Fruit fly (Drosophila melanogaster): Measurements from ENCODE around the gene CG5116.
A peak's percentile ranks its signal among the peaks of the same experiment; 100 is the strongest.

CG5116 gene

dm6 chr3R:25490778-25491664 is 8.1 kb downstream of the CG5116 start, which contains the start of the genes Gnpat and CG5112 (continued):
- peak; percentile 46 for TF ChIP-seq Fer3 (tag; optimal IDR thresholded peaks at IDR 0.05)
- TF ChIP-seq CG18011 (GFP tag; optimal IDR thresholded peaks at IDR 0.05), result peak; percentile 42
- TF ChIP-seq CoRest (tag; optimal IDR thresholded peaks at IDR 0.05), result peak; percentile 68
- no peak for TF ChIP-seq CG3407 (GFP tag; optimal IDR thresholded peaks at IDR 0.05)
- peak; percentile 36 for TF ChIP-seq CG7987 (GFP tag; optimal IDR thresholded peaks at IDR 0.05)
- TF ChIP-seq C15 (GFP tag; IDR thresholded peaks at IDR 0.05), result no peak
- peak; percentile 69 for TF ChIP-seq lmd (GFP tag; IDR thresholded peaks at IDR 0.05)
- peak; percentile 38; the same call in 1 of the 2 replicates for TF ChIP-seq CG4730 (GFP tag; IDR thresholded peaks at IDR 0.05)
- no peak for TF ChIP-seq fd96Cb (tag; optimal IDR thresholded peaks at IDR 0.05)
- peak; percentile 46 for TF ChIP-seq HmgZ (tag; optimal IDR thresholded peaks at IDR 0.05)
- 0 out of 3 replicates have a peak, but pooled peaks have one; percentile 38 for TF ChIP-seq so (GFP tag; IDR thresholded peaks at IDR 0.05)
- peak; percentile 58 for TF ChIP-seq CG7556 (GFP tag; optimal IDR thresholded peaks at IDR 0.05)
- TF ChIP-seq CG14710 (tag; optimal IDR thresholded peaks at IDR 0.05), result peak; percentile 65

- TF ChIP-seq sens (GFP tag) (peak; percentile 55), CG31365 (tag; optimal IDR thresholded peaks at IDR 0.05) (no peak), mam (GFP tag; optimal IDR thresholded peaks at IDR 0.05) (no peak), CG17802 (tag; optimal IDR thresholded peaks at IDR 0.05) (no peak), bsh (GFP tag; optimal IDR thresholded peaks at IDR 0.05) (peak in 1 of 2 experiments; percentile 53), Camta (GFP tag; optimal IDR thresholded peaks at IDR 0.05) (no peak), CG34224 (GFP tag; IDR thresholded peaks at IDR 0.05; ENCODE audit: partially characterized antibody) (no peak; the same call in 1 of the 3 replicates), Dek (tag; optimal IDR thresholded peaks at IDR 0.05) (no peak), CG2712 (tag; optimal IDR thresholded peaks at IDR 0.05) (peak; percentile 17), CG14710 (tag; optimal IDR thresholded peaks at IDR 0.05) (peak; percentile 31), Dp (GFP tag; optimal IDR thresholded peaks at IDR 0.05) (peak; percentile 91), CG15514 (GFP tag; optimal IDR thresholded peaks at IDR 0.05) (peak; percentile 44), Hmx (GFP tag; optimal IDR thresholded peaks at IDR 0.05) (no peak), gem (tag; optimal IDR thresholded peaks at IDR 0.05) (peak; percentile 16), lov (optimal IDR thresholded peaks at IDR 0.05) (no peak), lov (GFP tag; IDR thresholded peaks at IDR 0.05) (no peak), bowl (GFP tag; IDR thresholded peaks at IDR 0.05) (no peak), oc (tag; optimal IDR thresholded peaks at IDR 0.05) (no peak), nom (GFP tag; optimal IDR thresholded peaks at IDR 0.05) (peak; percentile 95), CG11247 (GFP tag; IDR thresholded peaks at IDR 0.05) (no peak), zen (tag; optimal IDR thresholded peaks at IDR 0.05) (no peak), Pdp1 (GFP tag; optimal IDR thresholded peaks at IDR 0.05) (peak in 1 of 2 experiments; percentile 71), slbo (GFP tag; IDR thresholded peaks at IDR 0.05) (peak; percentile 30; the same call in 1 of the 2 replicates), jing (GFP tag; optimal IDR thresholded peaks at IDR 0.05) (no peak), CG14965 (GFP tag; optimal IDR thresholded peaks at IDR 0.05; ENCODE audit: borderline replicate concordance) (no peak), crc (GFP tag; optimal IDR thresholded peaks at IDR 0.05) (no peak), MBD-R2 (GFP tag; IDR thresholded peaks at IDR 0.05) (peak; percentile 30; the same call in 1 of the 2 replicates), CG13287 (GFP tag; IDR thresholded peaks at IDR 0.05; ENCODE audit: partially characterized antibody) (peak; percentile 40), CG2129 (GFP tag; IDR thresholded peaks at IDR 0.05; ENCODE audit: partially characterized antibody) (no peak), CG43689 (GFP tag; IDR thresholded peaks at IDR 0.05) (no peak), pzg (GFP tag; optimal IDR thresholded peaks at IDR 0.05) (peak; percentile 30), fd102C (GFP tag; optimal IDR thresholded peaks at IDR 0.05) (no peak)
These were observed 10.6 kb downstream of the CG5116 start for dm6 chr3R:25493294-25494187.

Data from whole organism, embryonic.